Fruit fly (Drosophila melanogaster): ENCODE measurements around the gene CG1316.

CG1316 gene

DNA sequence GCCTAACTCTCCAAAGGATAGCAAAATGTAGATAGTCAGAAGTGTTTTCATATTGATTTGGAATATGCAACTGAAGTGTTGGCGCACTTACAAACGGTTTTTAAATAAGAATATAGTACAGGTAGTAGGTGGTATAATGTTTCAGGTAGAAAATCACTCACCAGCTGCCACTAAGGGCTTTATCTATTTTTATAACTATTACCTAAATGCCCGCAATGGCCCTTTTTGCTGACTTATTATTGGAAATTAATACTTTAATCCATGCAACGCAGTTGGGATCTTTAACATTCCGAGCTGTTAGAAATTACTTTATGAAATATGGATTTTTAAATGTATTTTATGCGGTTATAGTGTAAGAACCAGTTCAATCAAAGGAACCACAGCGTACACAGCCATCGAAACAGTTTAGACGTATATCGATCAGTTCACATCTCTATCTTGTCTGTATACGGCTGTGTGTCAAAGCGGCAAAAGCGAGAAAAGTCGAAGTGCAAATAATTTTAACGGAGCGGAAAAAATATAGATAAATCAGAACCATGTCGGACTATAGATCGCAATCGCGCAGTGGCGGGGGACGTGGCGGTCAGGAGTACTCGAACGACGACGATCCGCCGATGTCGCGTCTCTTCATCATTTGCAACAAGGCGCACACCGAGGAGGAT is at the start of gene CG1316, which contains the start of gene srw:
CG1316 (plus strand) TSS at position 424 of the 662 bp plus-strand sequence.
srw (minus strand) TSS at position 51 of the 662 bp plus-strand sequence.
- peak; percentile 45 for TF ChIP-seq h (GFP tag; optimal IDR thresholded peaks at IDR 0.05)
- TF ChIP-seq Hnf4 (GFP tag; optimal IDR thresholded peaks at IDR 0.05): peak; percentile 44
- TF ChIP-seq fru (GFP tag; optimal IDR thresholded peaks at IDR 0.05): no peak

DNA sequence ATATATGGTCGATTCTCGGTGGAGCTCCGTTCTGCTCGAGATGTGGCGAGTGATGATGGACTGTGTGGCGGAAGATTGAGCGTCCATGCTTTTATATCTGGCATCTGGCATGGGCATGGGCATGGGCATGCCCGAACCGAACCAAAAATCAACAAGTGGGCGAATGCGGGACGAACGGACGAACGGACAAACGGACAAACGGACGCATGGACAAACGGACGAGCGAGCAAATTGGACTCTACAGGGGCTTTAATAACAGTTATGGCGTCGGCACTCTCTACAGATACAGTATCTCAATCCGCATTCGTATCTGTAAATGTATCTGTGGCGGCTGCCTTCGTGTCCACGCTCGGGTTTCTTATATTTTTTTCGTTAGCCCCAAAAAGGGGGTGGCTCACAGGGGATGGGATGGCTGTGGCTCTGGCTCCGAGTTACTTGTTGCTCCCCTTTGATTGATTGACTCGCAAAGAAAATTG is 47.5 kb upstream of the CG1316 start, which contains the start of gene ImpL2:
ImpL2 (minus strand) TSS at position 51 of the 476 bp plus-strand sequence.
- TF ChIP-seq lola (GFP tag; optimal IDR thresholded peaks at IDR 0.05) (no peak), brk (GFP tag; optimal IDR thresholded peaks at IDR 0.05) (no peak), psq (GFP tag; optimal IDR thresholded peaks at IDR 0.05) (no peak), Mio (GFP tag; optimal IDR thresholded peaks at IDR 0.05) (no peak), rgr (GFP tag; optimal IDR thresholded peaks at IDR 0.05) (no peak), GATAd (GFP tag; optimal IDR thresholded peaks at IDR 0.05) (no peak), Rel (GFP tag; optimal IDR thresholded peaks at IDR 0.05) (no peak), Rel (tag; optimal IDR thresholded peaks at IDR 0.05) (no peak), HLH106 (tag; optimal IDR thresholded peaks at IDR 0.05) (no peak), Dfd (GFP tag; optimal IDR thresholded peaks at IDR 0.05) (no peak), dsf (GFP tag; optimal IDR thresholded peaks at IDR 0.05; ENCODE audit: borderline replicate concordance) (no peak), Hr83 (GFP tag; optimal IDR thresholded peaks at IDR 0.05; ENCODE audit: poor library complexity, severe bottlenecking) (no peak)

DNA sequence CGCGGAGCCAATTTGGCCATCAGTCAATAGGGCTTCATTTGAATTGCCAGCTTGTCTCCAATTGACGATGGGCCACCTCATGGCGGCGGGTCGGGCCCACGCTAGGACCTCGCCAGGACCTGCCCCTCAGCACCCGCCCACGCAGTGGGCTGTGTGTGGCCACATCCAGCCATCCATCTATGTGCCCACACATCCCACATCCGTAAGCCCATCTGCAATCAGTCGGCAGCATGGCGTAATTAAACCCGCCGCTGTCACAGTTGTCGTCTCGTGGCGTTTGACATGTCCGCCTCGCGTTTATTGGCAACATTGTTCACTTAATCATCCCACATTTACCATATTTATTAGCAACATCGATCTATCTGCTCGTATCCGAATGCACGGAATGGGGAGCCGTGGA is 45.5 kb upstream of the CG1316 start:
- no peak for TF ChIP-seq sage (GFP tag; optimal IDR thresholded peaks at IDR 0.05)
- TF ChIP-seq N (GFP tag; optimal IDR thresholded peaks at IDR 0.05): no peak

DNA sequence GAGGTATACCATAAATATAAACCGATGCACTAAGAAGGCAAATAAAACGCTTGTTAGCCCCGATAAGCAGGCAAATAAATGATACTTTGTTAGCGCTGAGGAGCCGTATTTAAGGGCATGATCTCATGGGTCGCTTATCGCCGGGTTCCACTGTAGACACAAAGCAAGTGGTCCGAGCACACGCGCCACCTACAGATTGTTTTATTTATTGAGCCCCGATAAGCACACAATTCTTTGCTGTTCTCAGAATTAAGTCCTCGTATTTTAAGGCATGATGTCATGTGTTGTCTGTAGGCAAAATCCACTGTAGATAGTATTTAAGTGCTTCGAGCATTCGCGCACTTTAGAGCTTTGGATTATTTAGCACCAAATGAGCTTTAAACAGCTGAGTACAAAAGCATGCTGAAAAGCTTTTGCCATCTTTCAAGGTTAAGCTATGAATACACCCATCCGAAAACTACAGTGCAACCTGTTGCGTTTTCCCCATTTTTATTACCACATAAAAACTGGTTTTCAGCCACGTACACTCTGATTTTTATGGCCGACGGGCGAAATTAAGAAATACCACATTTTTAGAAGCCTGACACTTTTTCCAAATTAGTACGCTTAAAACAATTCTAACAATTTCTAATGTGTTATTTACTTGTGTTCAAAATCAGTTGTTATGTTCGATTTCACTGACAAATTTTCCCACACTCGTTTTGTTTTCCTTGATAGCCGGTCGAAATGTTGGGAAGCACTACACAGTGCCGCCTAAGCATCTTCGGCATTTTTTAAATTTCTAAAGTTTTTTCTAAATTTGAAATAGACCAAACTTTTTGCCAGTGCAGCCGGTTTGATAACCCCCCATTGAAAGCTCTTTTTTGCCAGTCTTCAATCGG is 44.0 kb upstream of the CG1316 start, which contains the start of gene Sqor:
Sqor (plus strand) TSS at position 732 of the 881 bp plus-strand sequence.
- TF ChIP-seq Hr78 (GFP tag; optimal IDR thresholded peaks at IDR 0.05): peak; percentile 30
- peak; percentile 55 for TF ChIP-seq Mio (GFP tag; optimal IDR thresholded peaks at IDR 0.05)
- TF ChIP-seq GATAd (GFP tag; optimal IDR thresholded peaks at IDR 0.05): peak; percentile 36
- TF ChIP-seq Sp1 (GFP tag; optimal IDR thresholded peaks at IDR 0.05): peak; percentile 98
- TF ChIP-seq Dfd (GFP tag; optimal IDR thresholded peaks at IDR 0.05): no peak
- peak; percentile 88 for TF ChIP-seq CG32264 (GFP tag; optimal IDR thresholded peaks at IDR 0.05)
- peak; percentile 95 for TF ChIP-seq HLH106 (tag; optimal IDR thresholded peaks at IDR 0.05)
- TF ChIP-seq dmrt93B (GFP tag; optimal IDR thresholded peaks at IDR 0.05): peak; percentile 92
- TF ChIP-seq CG9705 (GFP tag; optimal IDR thresholded peaks at IDR 0.05): peak; percentile 92
- peak; percentile 95 for TF ChIP-seq rgr (GFP tag; optimal IDR thresholded peaks at IDR 0.05)
- TF ChIP-seq Jra (GFP tag; optimal IDR thresholded peaks at IDR 0.05): peak; percentile 80
- TF ChIP-seq tai (GFP tag; optimal IDR thresholded peaks at IDR 0.05): no peak
- TF ChIP-seq Dif (GFP tag; optimal IDR thresholded peaks at IDR 0.05; ENCODE audit: partially characterized antibody): no peak
- TF ChIP-seq pan (optimal IDR thresholded peaks at IDR 0.05): no peak
- TF ChIP-seq N (GFP tag; optimal IDR thresholded peaks at IDR 0.05): peak; percentile 62
- peak; percentile 93 for TF ChIP-seq OdsH (GFP tag; optimal IDR thresholded peaks at IDR 0.05)
- peak; percentile 96 for TF ChIP-seq woc (GFP tag; optimal IDR thresholded peaks at IDR 0.05)
- peak; percentile 82 for TF ChIP-seq Hnf4 (GFP tag; optimal IDR thresholded peaks at IDR 0.05)
- peak; percentile 17 for TF ChIP-seq Hr83 (GFP tag; optimal IDR thresholded peaks at IDR 0.05; ENCODE audit: poor library complexity, severe bottlenecking)
- no peak for TF ChIP-seq lola (GFP tag; optimal IDR thresholded peaks at IDR 0.05)
- TF ChIP-seq sv (GFP tag; optimal IDR thresholded peaks at IDR 0.05): peak; percentile 86
- no peak for TF ChIP-seq Abd-B (GFP tag; optimal IDR thresholded peaks at IDR 0.05)
- peak; percentile 64 to 92 for TF ChIP-seq foxo (GFP tag; optimal IDR thresholded peaks at IDR 0.05)
- TF ChIP-seq Vsx2 (GFP tag; optimal IDR thresholded peaks at IDR 0.05; ENCODE audit: partially characterized antibody): no peak
- peak; percentile 93 for TF ChIP-seq h (GFP tag; optimal IDR thresholded peaks at IDR 0.05)
- peak; percentile 64 for TF ChIP-seq Myc (optimal IDR thresholded peaks at IDR 0.05)
- no peak for TF ChIP-seq CrebA (GFP tag; optimal IDR thresholded peaks at IDR 0.05; ENCODE audit: borderline replicate concordance)
- no peak for TF ChIP-seq jim (GFP tag; optimal IDR thresholded peaks at IDR 0.05)
- no peak for TF ChIP-seq dl (GFP tag; optimal IDR thresholded peaks at IDR 0.05; ENCODE audit: insufficient read depth in 1 of 2, partially characterized antibody in 2 of 2)
- TF ChIP-seq ey (GFP tag; optimal IDR thresholded peaks at IDR 0.05): peak; percentile 93
- peak; percentile 86 for TF ChIP-seq psq (GFP tag; optimal IDR thresholded peaks at IDR 0.05)
- peak; percentile 67 for TF ChIP-seq Rel (GFP tag; optimal IDR thresholded peaks at IDR 0.05)
- peak; percentile 77 for TF ChIP-seq Rel (tag; optimal IDR thresholded peaks at IDR 0.05)
- peak; percentile 95 for TF ChIP-seq fru (GFP tag; optimal IDR thresholded peaks at IDR 0.05)
- TF ChIP-seq brk (GFP tag; optimal IDR thresholded peaks at IDR 0.05): peak; percentile 37
- TF ChIP-seq dsf (GFP tag; optimal IDR thresholded peaks at IDR 0.05; ENCODE audit: borderline replicate concordance): peak; percentile 68
- peak; percentile 50 for TF ChIP-seq sage (GFP tag; optimal IDR thresholded peaks at IDR 0.05)
- peak; percentile 94 for TF ChIP-seq br (GFP tag; optimal IDR thresholded peaks at IDR 0.05)

Measured in whole organism, wandering third instar larva.